Fruit fly (Drosophila melanogaster) whole organism, pupa: ENCODE measurements around the gene Scm.

Source experiments
- CG10348 ChIP-seq: fragments of 200-800 bp; sonication (Bioruptor generic); IDR thresholded peaks from 2 replicates; pipeline ENCODE4 v1.3.6; 2022; ENCODE audit warnings: missing biosample characterization, missing genetic modification characterization
- CG12605 ChIP-seq: fragments of 200-800 bp; sonication (Bioruptor generic); IDR thresholded peaks from 2 replicates; pipeline ENCODE4 v1.3.6; 2022; ENCODE audit warnings: missing biosample characterization, missing genetic modification characterization
- CG13204 ChIP-seq: fragments of 200-800 bp; sonication (Bioruptor generic); optimal IDR thresholded peaks from 2 replicates; lab custom pipeline; 2018; ENCODE audit warnings: missing biosample characterization, mild to moderate bottlenecking, missing genetic modification characterization, moderate library complexity
- CG14655 ChIP-seq: fragments of 200-800 bp; sonication (Bioruptor generic); optimal IDR thresholded peaks from 3 replicates; lab custom pipeline; 2017; ENCODE audit warnings: mild to moderate bottlenecking, missing biosample characterization, missing genetic modification reagents, missing genetic modification characterization
- CG15710 ChIP-seq: fragments of 200-800 bp; sonication (Bioruptor generic); optimal IDR thresholded peaks from 2 replicates; lab custom pipeline; 2018; ENCODE audit warnings: missing biosample characterization, mild to moderate bottlenecking, missing genetic modification characterization, moderate library complexity
- CG17806 ChIP-seq: fragments of 200-800 bp; sonication (Bioruptor generic); optimal IDR thresholded peaks from 2 replicates; lab custom pipeline; 2018; ENCODE audit warnings: missing biosample characterization, mild to moderate bottlenecking, missing genetic modification characterization, moderate library complexity
- CG32121 ChIP-seq: fragments of 200-800 bp; sonication (Bioruptor generic); IDR thresholded peaks from 2 replicates; pipeline ENCODE4 v1.3.6; 2022; ENCODE audit warnings: missing biosample characterization, missing genetic modification characterization
- CG34367 ChIP-seq: fragments of 200-800 bp; sonication (Bioruptor generic); optimal IDR thresholded peaks from 2 replicates; lab custom pipeline; 2018; ENCODE audit warnings: missing biosample characterization, mild to moderate bottlenecking, missing genetic modification characterization
- CG4496 ChIP-seq: fragments of 200-800 bp; sonication (Bioruptor generic); IDR thresholded peaks from 3 replicates; pipeline ENCODE4 v1.3.6; 2022; ENCODE audit warnings: missing biosample characterization, missing genetic modification characterization
- CG8159 ChIP-seq: fragments of 200-800 bp; sonication (Bioruptor generic); optimal IDR thresholded peaks from 3 replicates; lab custom pipeline; 2018; ENCODE audit warnings: missing biosample characterization, mild to moderate bottlenecking, missing genetic modification characterization, moderate library complexity
- CG8301 ChIP-seq: fragments of 200-800 bp; sonication (Bioruptor generic); optimal IDR thresholded peaks from 2 replicates; lab custom pipeline; 2018; ENCODE audit warnings: missing biosample characterization, mild to moderate bottlenecking, missing genetic modification characterization
- CG9948 ChIP-seq: fragments of 200-800 bp; sonication (Bioruptor generic); optimal IDR thresholded peaks from 2 replicates; lab custom pipeline; 2018; ENCODE audit warnings: missing biosample characterization, mild to moderate bottlenecking, missing genetic modification characterization, moderate library complexity
- D1 ChIP-seq: fragments of 200-800 bp; sonication (Bioruptor generic); optimal IDR thresholded peaks from 2 replicates; lab custom pipeline; 2018; ENCODE audit warnings: missing biosample characterization, mild to moderate bottlenecking, missing genetic modification characterization, moderate library complexity
- EcR ChIP-seq: fragments of 200-800 bp; sonication (Bioruptor generic); optimal IDR thresholded peaks from 3 replicates; lab custom pipeline; 2019; ENCODE audit warnings: missing biosample characterization, missing genetic modification characterization, mild to moderate bottlenecking, moderate library complexity, missing genetic modification reagents
- Ets98B ChIP-seq: fragments of 200-800 bp; sonication (Bioruptor generic); IDR thresholded peaks from 2 replicates; pipeline ENCODE4 v1.3.6; 2022; ENCODE audit warnings: missing biosample characterization, missing genetic modification characterization
- Pif1A ChIP-seq: fragments of 200-800 bp; sonication (Bioruptor generic); optimal IDR thresholded peaks from 3 replicates; lab custom pipeline; 2016; ENCODE audit warnings: missing biosample characterization, missing genetic modification characterization
- Pif1B ChIP-seq: fragments of 200-800 bp; sonication (Bioruptor generic); optimal IDR thresholded peaks from 3 replicates; lab custom pipeline; 2016; ENCODE audit warnings: missing biosample characterization, missing genetic modification characterization
- Snoo ChIP-seq: fragments of 200-800 bp; sonication (Bioruptor generic); optimal IDR thresholded peaks from 3 replicates; lab custom pipeline; 2017; ENCODE audit warnings: missing biosample characterization, mild to moderate bottlenecking, missing genetic modification characterization, inconsistent platforms
- fd96Ca ChIP-seq: fragments of 200-800 bp; sonication (Bioruptor generic); IDR thresholded peaks from 3 replicates; pipeline ENCODE4 v1.3.6; 2022; ENCODE audit warnings: missing biosample characterization, missing genetic modification characterization
- gl ChIP-seq: fragments of 200-800 bp; sonication (Bioruptor generic); optimal IDR thresholded peaks from 2 replicates; lab custom pipeline; 2018; ENCODE audit warnings: missing biosample characterization, mild to moderate bottlenecking, missing genetic modification characterization
- rn ChIP-seq: fragments of 200-800 bp; sonication (Bioruptor generic); IDR thresholded peaks from 2 replicates; pipeline ENCODE4 v1.3.6; 2022; ENCODE audit warnings: missing biosample characterization, missing genetic modification characterization

The Scm gene

dm6 chr3R:9674196-9674693, 36.8 kb upstream of the Scm start, which contains the start of gene Dhc1:
Dhc1 (minus strand) TSS chr3R:9674643.
- TF ChIP-seq D1 (no peak), CG8159 (tag; lab: Kevin White, UChicago) (no peak), CG10348 (no peak), EcR (GFP tag; lab: Kevin White, UChicago) (no peak), CG14655 (GFP tag; lab: Kevin White, UChicago) (no peak), CG34367 (no peak), Snoo (no peak), CG15710 (tag; lab: Kevin White, UChicago) (no peak), Ets98B (GFP tag; lab: Robert Waterston, UW) (no peak), rn (GFP tag; lab: Robert Waterston, UW) (no peak), CG8301 (tag; lab: Kevin White, UChicago) (no peak), CG9948 (tag; lab: Kevin White, UChicago) (no peak), fd96Ca (GFP tag; lab: Robert Waterston, UW) (no peak), Pif1B (GFP tag; lab: Kevin White, UChicago) (no peak), CG4496 (no peak), Pif1A (no peak), CG17806 (no peak), CG12605 (GFP tag; lab: Robert Waterston, UW) (no peak), CG13204 (GFP tag; lab: Kevin White, UChicago) (no peak)

dm6 chr3R:9673207-9673606, 35.8 kb upstream of the Scm start:
- TF ChIP-seq Pif1A = no peak
- no peak for TF ChIP-seq fd96Ca (GFP tag; lab: Robert Waterston, UW)
- TF ChIP-seq EcR (GFP tag; lab: Kevin White, UChicago) = no peak
- no peak for TF ChIP-seq Snoo
- TF ChIP-seq D1 = no peak
- TF ChIP-seq CG17806 = no peak
- no peak for TF ChIP-seq CG32121 (GFP tag; lab: Robert Waterston, UW)
- TF ChIP-seq CG14655 (GFP tag; lab: Kevin White, UChicago) = no peak
- no peak for TF ChIP-seq Ets98B (GFP tag; lab: Robert Waterston, UW)
- TF ChIP-seq CG8159 (tag; lab: Kevin White, UChicago) = no peak
- no peak for TF ChIP-seq CG12605 (GFP tag; lab: Robert Waterston, UW)
- no peak for TF ChIP-seq CG13204 (GFP tag; lab: Kevin White, UChicago)
- no peak for TF ChIP-seq CG15710 (tag; lab: Kevin White, UChicago)
- TF ChIP-seq CG34367 = no peak
- TF ChIP-seq rn (GFP tag; lab: Robert Waterston, UW) = no peak
- TF ChIP-seq Pif1B (GFP tag; lab: Kevin White, UChicago) = no peak
- no peak for TF ChIP-seq CG9948 (tag; lab: Kevin White, UChicago)

dm6 chr3R:9665405-9665804, 28.0 kb upstream of the Scm start:
- no peak for TF ChIP-seq EcR (GFP tag; lab: Kevin White, UChicago)
- TF ChIP-seq Pif1B (GFP tag; lab: Kevin White, UChicago) = no peak
- TF ChIP-seq Pif1A = no peak
- TF ChIP-seq CG9948 (tag; lab: Kevin White, UChicago) = no peak
- no peak for TF ChIP-seq CG12605 (GFP tag; lab: Robert Waterston, UW)
- no peak for TF ChIP-seq Ets98B (GFP tag; lab: Robert Waterston, UW)
- TF ChIP-seq CG4496 = no peak
- no peak for TF ChIP-seq D1
- no peak for TF ChIP-seq CG32121 (GFP tag; lab: Robert Waterston, UW)
- TF ChIP-seq CG15710 (tag; lab: Kevin White, UChicago) = no peak
- no peak for TF ChIP-seq CG13204 (GFP tag; lab: Kevin White, UChicago)
- no peak for TF ChIP-seq gl (tag; lab: Kevin White, UChicago)
- TF ChIP-seq CG10348 = no peak
- TF ChIP-seq fd96Ca (GFP tag; lab: Robert Waterston, UW) = no peak
- no peak for TF ChIP-seq CG17806
- TF ChIP-seq CG8159 (tag; lab: Kevin White, UChicago) = no peak
- TF ChIP-seq, all 21 proteins: peak for 0

- TF ChIP-seq CG8301 (tag; lab: Kevin White, UChicago) (no peak), fd96Ca (GFP tag; lab: Robert Waterston, UW) (no peak), Pif1B (GFP tag; lab: Kevin White, UChicago) (no peak)
Measured at dm6 chr3R:9646104-9646707, 8.8 kb upstream of the Scm start, which contains the start of gene Fst. Fst (minus strand) TSS chr3R:9646154.

- no peak for TF ChIP-seq CG10348
- no peak for TF ChIP-seq Snoo
- TF ChIP-seq CG15710 (tag; lab: Kevin White, UChicago) = no peak
- TF ChIP-seq CG13204 (GFP tag; lab: Kevin White, UChicago) = no peak
- TF ChIP-seq CG12605 (GFP tag; lab: Robert Waterston, UW) = no peak
- TF ChIP-seq fd96Ca (GFP tag; lab: Robert Waterston, UW) = no peak
- no peak for TF ChIP-seq CG4496
- no peak for TF ChIP-seq Pif1B (GFP tag; lab: Kevin White, UChicago)
- no peak for TF ChIP-seq CG9948 (tag; lab: Kevin White, UChicago)
- no peak for TF ChIP-seq CG8301 (tag; lab: Kevin White, UChicago)
- TF ChIP-seq Pif1A = no peak
- TF ChIP-seq CG14655 (GFP tag; lab: Kevin White, UChicago) = no peak
- no peak for TF ChIP-seq CG32121 (GFP tag; lab: Robert Waterston, UW)
- no peak for TF ChIP-seq CG34367
- no peak for TF ChIP-seq CG8159 (tag; lab: Kevin White, UChicago)
- TF ChIP-seq rn (GFP tag; lab: Robert Waterston, UW) = no peak
- TF ChIP-seq D1 = no peak
- TF ChIP-seq CG17806 = no peak
- TF ChIP-seq Ets98B (GFP tag; lab: Robert Waterston, UW) = no peak
- no peak for TF ChIP-seq EcR (GFP tag; lab: Kevin White, UChicago)
Measured at dm6 chr3R:9644620-9645019, 7.2 kb upstream of the Scm start.
